Fruit fly (Drosophila melanogaster): Measurements from ENCODE around the gene rdgB.

rdgB gene

dm6 chrX:13811480-13811879 lies 48.9 kb downstream of the rdgB start, which contains the start of gene CG11095 (continued):
- TF ChIP-seq gsb-n (tag; optimal IDR thresholded peaks at IDR 0.05) (no peak), Elba2 (GFP tag; optimal IDR thresholded peaks at IDR 0.05) (no peak), CG6272 (GFP tag; IDR thresholded peaks at IDR 0.05) (no peak), zfh2 (GFP tag; optimal IDR thresholded peaks at IDR 0.05) (no peak), tx (GFP tag; optimal IDR thresholded peaks at IDR 0.05) (no peak), nau (GFP tag; optimal IDR thresholded peaks at IDR 0.05) (no peak), pfk (GFP tag; optimal IDR thresholded peaks at IDR 0.05) (no peak), exex (tag; optimal IDR thresholded peaks at IDR 0.05) (no peak), Dfd (GFP tag; optimal IDR thresholded peaks at IDR 0.05) (no peak), ap (GFP tag; IDR thresholded peaks at IDR 0.05) (no peak), CG4282 (GFP tag; optimal IDR thresholded peaks at IDR 0.05) (no peak), CG18619 (GFP tag; optimal IDR thresholded peaks at IDR 0.05) (no peak), h (optimal IDR thresholded peaks at IDR 0.05) (no peak), CG10209 (GFP tag; optimal IDR thresholded peaks at IDR 0.05) (no peak), dan (GFP tag; IDR thresholded peaks at IDR 0.05) (no peak), gfzf (GFP tag; optimal IDR thresholded peaks at IDR 0.05) (no peak), D (optimal IDR thresholded peaks at IDR 0.05) (no peak), D (GFP tag; optimal IDR thresholded peaks at IDR 0.05) (no peak), CG13624 (GFP tag; optimal IDR thresholded peaks at IDR 0.05) (no peak), CG14860 (GFP tag; IDR thresholded peaks at IDR 0.05; ENCODE audit: partially characterized antibody) (no peak), Dp (GFP tag; optimal IDR thresholded peaks at IDR 0.05) (peak; percentile 30), Bteb2 (GFP tag; optimal IDR thresholded peaks at IDR 0.05) (no peak), CG8924 (tag; optimal IDR thresholded peaks at IDR 0.05) (no peak), CG4730 (GFP tag; IDR thresholded peaks at IDR 0.05) (no peak), CG14014 (GFP tag; IDR thresholded peaks at IDR 0.05) (no peak), BEAF-32 (GFP tag; optimal IDR thresholded peaks at IDR 0.05) (peak; percentile 70), CG17568 (GFP tag; optimal IDR thresholded peaks at IDR 0.05) (no peak), HLH4C (GFP tag; IDR thresholded peaks at IDR 0.05; ENCODE audit: partially characterized antibody) (0 out of 3 replicates have a peak, but pooled peaks have one; percentile 30), Hr3 (GFP tag; optimal IDR thresholded peaks at IDR 0.05) (no peak), CG13296 (GFP tag; optimal IDR thresholded peaks at IDR 0.05) (no peak), Nf-YB (GFP tag; optimal IDR thresholded peaks at IDR 0.05) (no peak), Blimp-1 (GFP tag; optimal IDR thresholded peaks at IDR 0.05) (no peak), Scr (GFP tag; IDR thresholded peaks at IDR 0.05; ENCODE audit: partially characterized antibody) (peak; percentile 59), CG6175 (GFP tag; IDR thresholded peaks at IDR 0.05) (no peak), PHDP (tag; optimal IDR thresholded peaks at IDR 0.05) (no peak), CG30431 (GFP tag; optimal IDR thresholded peaks at IDR 0.05) (no peak), CG4328 (GFP tag; optimal IDR thresholded peaks at IDR 0.05) (no peak), nmo (GFP tag; optimal IDR thresholded peaks at IDR 0.05) (no peak), CG16813 (GFP tag; IDR thresholded peaks at IDR 0.05; ENCODE audit: partially characterized antibody) (peak; percentile 51; the same call in 2 of the 3 replicates), Stat92E (GFP tag; optimal IDR thresholded peaks at IDR 0.05) (no peak), jing (GFP tag; optimal IDR thresholded peaks at IDR 0.05) (no peak), CG7357 (GFP tag; IDR thresholded peaks at IDR 0.05) (peak; percentile 80), Ravus (GFP tag; IDR thresholded peaks at IDR 0.05) (no peak), CG7372 (GFP tag; IDR thresholded peaks at IDR 0.05) (no peak), CG10321 (GFP tag; IDR thresholded peaks at IDR 0.05) (no peak), Vsx1 (GFP tag; optimal IDR thresholded peaks at IDR 0.05) (no peak), Hand (GFP tag; optimal IDR thresholded peaks at IDR 0.05) (no peak), CG10431 (GFP tag; optimal IDR thresholded peaks at IDR 0.05) (no peak), Bgb (GFP tag; IDR thresholded peaks at IDR 0.05; ENCODE audit: partially characterized antibody) (peak; percentile 64), kni (GFP tag; optimal IDR thresholded peaks at IDR 0.05) (no peak), schlank (tag; optimal IDR thresholded peaks at IDR 0.05) (no peak)
